In genomic region chrV:10237959-10238444, ce11 we compare ENCODE assay signal across 4 worm cellular contexts.
A peak's percentile ranks its signal among the peaks of the same experiment; 100 is the strongest.
TF ChIP-seq lines count a peak whose summit lies in the region.

No protein-coding gene starts in this region.

TF ChIP-seq in whole organism, L1 larva, 84 proteins besides CTCF, POLR2A, EP300 and RAD21:
- TF ChIP-seq nhr-47 (tag; optimal IDR thresholded peaks at IDR 0.05; lab: Kevin White, UChicago) (no peak), fkh-8 (tag; optimal IDR thresholded peaks at IDR 0.05; lab: Kevin White, UChicago) (no peak), unc-130 (tag; optimal IDR thresholded peaks at IDR 0.05; lab: Kevin White, UChicago) (no peak), nhr-85 (tag; lab: Kevin White, UChicago) (peak; percentile 53), F16B12.6 (tag; optimal IDR thresholded peaks at IDR 0.05; lab: Kevin White, UChicago) (no peak), efl-1 (optimal IDR thresholded peaks at IDR 0.05; lab: Kevin White, UChicago) (no peak), efl-1 (GFP tag; optimal IDR thresholded peaks at IDR 0.05 in 1 of 2; lab: Kevin White, UChicago) (peak in 1 of 2 experiments; percentile 11), lin-15B (tag; optimal IDR thresholded peaks at IDR 0.05; lab: Kevin White, UChicago) (no peak), lin-39 (tag; optimal IDR thresholded peaks at IDR 0.05; lab: Kevin White, UChicago) (no peak), rnt-1 (tag; optimal IDR thresholded peaks at IDR 0.05; lab: Kevin White, UChicago) (no peak), pqm-1 (tag; optimal IDR thresholded peaks at IDR 0.05; lab: Kevin White, UChicago) (no peak)
TF ChIP-seq in whole organism, L1 larva: peak in this region for 2.

TF ChIP-seq in whole organism, L3 larva, 47 proteins besides CTCF, POLR2A, EP300 and RAD21:
- no peak for TF ChIP-seq nhr-23 (tag; optimal IDR thresholded peaks at IDR 0.05; lab: Kevin White, UChicago)
- no peak for TF ChIP-seq fkh-2 (tag; optimal IDR thresholded peaks at IDR 0.05; lab: Kevin White, UChicago)
- TF ChIP-seq elt-1 (tag; optimal IDR thresholded peaks at IDR 0.05; lab: Kevin White, UChicago) = no peak
- no peak for TF ChIP-seq eor-1 (tag; optimal IDR thresholded peaks at IDR 0.05; lab: Kevin White, UChicago)
- TF ChIP-seq ama-1 (optimal IDR thresholded peaks at IDR 0.05; lab: Kevin White, UChicago) = peak; percentile 6
- no peak for TF ChIP-seq nhr-237 (tag; optimal IDR thresholded peaks at IDR 0.05; lab: Kevin White, UChicago)
- TF ChIP-seq sea-2 (GFP tag; optimal IDR thresholded peaks at IDR 0.05; lab: Kevin White, UChicago) = no peak

TF ChIP-seq in whole organism, L4 larva, 104 proteins besides CTCF, POLR2A, EP300 and RAD21 (continues in another document):
- TF ChIP-seq F10B5.3 (tag; optimal IDR thresholded peaks at IDR 0.05; lab: Kevin White, UChicago) (no peak), ama-1 (optimal IDR thresholded peaks at IDR 0.05; lab: Kevin White, UChicago) (peak; percentile 87), madf-9 (GFP tag; conservative IDR thresholded peaks at IDR 0.05; lab: Robert Waterston, UW) (no peak), fkh-10 (GFP tag; optimal IDR thresholded peaks at IDR 0.05; lab: Kevin White, UChicago) (no peak), dmd-6 (GFP tag; IDR thresholded peaks at IDR 0.05; lab: Robert Waterston, UW) (no peak), php-3 (GFP tag; IDR thresholded peaks at IDR 0.05; lab: Robert Waterston, UW) (no peak), set-16 (GFP tag; IDR thresholded peaks at IDR 0.05; lab: Robert Waterston, UW) (no peak), daf-19 (GFP tag; conservative IDR thresholded peaks at IDR 0.05; lab: Robert Waterston, UW) (peak; percentile 32; the same call in 1 of the 2 replicates), zip-2 (tag; optimal IDR thresholded peaks at IDR 0.05; lab: Kevin White, UChicago) (no peak), hlh-11 (tag; optimal IDR thresholded peaks at IDR 0.05; lab: Kevin White, UChicago) (no peak), nhr-6 (tag; optimal IDR thresholded peaks at IDR 0.05; lab: Kevin White, UChicago) (no peak), ceh-20 (GFP tag; IDR thresholded peaks at IDR 0.05; lab: Robert Waterston, UW) (no peak), gei-8 (GFP tag; optimal IDR thresholded peaks at IDR 0.05; lab: Kevin White, UChicago) (no peak), mxl-2 (GFP tag; conservative IDR thresholded peaks at IDR 0.05; lab: Robert Waterston, UW) (no peak), daf-12 (tag; optimal IDR thresholded peaks at IDR 0.05; lab: Kevin White, UChicago) (no peak), nhr-111 (GFP tag; optimal IDR thresholded peaks at IDR 0.05; lab: Kevin White, UChicago) (no peak), T20F7.1 (GFP tag; optimal IDR thresholded peaks at IDR 0.05; lab: Kevin White, UChicago) (no peak), lsy-2 (tag; optimal IDR thresholded peaks at IDR 0.05; lab: Kevin White, UChicago) (no peak), F49E8.2 (tag; optimal IDR thresholded peaks at IDR 0.05; lab: Kevin White, UChicago; ENCODE audit: borderline replicate concordance) (peak; percentile 48), lin-29 (GFP tag; IDR thresholded peaks at IDR 0.05; lab: Robert Waterston, UW) (no peak), nhr-48 (tag; optimal IDR thresholded peaks at IDR 0.05; lab: Kevin White, UChicago) (no peak), ctbp-1 (GFP tag; IDR thresholded peaks at IDR 0.05; lab: Robert Waterston, UW) (0 out of 2 replicates have a peak, but pooled peaks have one; percentile 49), zip-11 (GFP tag; IDR thresholded peaks at IDR 0.05; lab: Robert Waterston, UW) (no peak), tra-1 (GFP tag; IDR thresholded peaks at IDR 0.05; lab: Robert Waterston, UW) (no peak), dmd-8 (GFP tag; IDR thresholded peaks at IDR 0.05; lab: Robert Waterston, UW) (no peak; the same call in 1 of the 2 replicates), rbr-2 (tag; optimal IDR thresholded peaks at IDR 0.05; lab: Kevin White, UChicago) (no peak), fos-1 (tag; optimal IDR thresholded peaks at IDR 0.05; lab: Kevin White, UChicago) (no peak), F37D6.2 (tag; optimal IDR thresholded peaks at IDR 0.05; lab: Kevin White, UChicago) (no peak), hlh-30 (tag; optimal IDR thresholded peaks at IDR 0.05; lab: Kevin White, UChicago; ENCODE audit: insufficient read depth) (no peak), madf-5 (GFP tag; IDR thresholded peaks at IDR 0.05; lab: Robert Waterston, UW) (no peak), nhr-28 (tag; optimal IDR thresholded peaks at IDR 0.05; lab: Kevin White, UChicago) (no peak), saeg-2 (GFP tag; IDR thresholded peaks at IDR 0.05; lab: Robert Waterston, UW) (no peak), sdz-12 (GFP tag; optimal IDR thresholded peaks at IDR 0.05; lab: Kevin White, UChicago) (peak; percentile 55), ceh-28 (tag; optimal IDR thresholded peaks at IDR 0.05; lab: Kevin White, UChicago) (no peak), ztf-11 (tag; optimal IDR thresholded peaks at IDR 0.05; lab: Kevin White, UChicago) (no peak), lin-13 (GFP tag; optimal IDR thresholded peaks at IDR 0.05; lab: Kevin White, UChicago) (no peak), snpc-4 (tag; optimal IDR thresholded peaks at IDR 0.05; lab: Kevin White, UChicago) (no peak), pqm-1 (tag; optimal IDR thresholded peaks at IDR 0.05; lab: Kevin White, UChicago) (no peak), ZK337.2 (GFP tag; IDR thresholded peaks at IDR 0.05; lab: Robert Waterston, UW) (no peak), cey-2 (tag; optimal IDR thresholded peaks at IDR 0.05; lab: Kevin White, UChicago; ENCODE audit: borderline replicate concordance, insufficient read depth) (no peak)

TF ChIP-seq in whole organism, young adult, 124 proteins besides CTCF, POLR2A, EP300 and RAD21 (continues in another document):
- no peak for TF ChIP-seq mxl-1 (tag; optimal IDR thresholded peaks at IDR 0.05; lab: Kevin White, UChicago)
- peak; percentile 45 for TF ChIP-seq tbp1 (GFP tag; optimal IDR thresholded peaks at IDR 0.05; lab: Kevin White, UChicago)
- TF ChIP-seq him-1 (tag; optimal IDR thresholded peaks at IDR 0.05; lab: Kevin White, UChicago) = no peak
- no peak for TF ChIP-seq madf-8 (GFP tag; conservative IDR thresholded peaks at IDR 0.05; lab: Robert Waterston, UW)
- TF ChIP-seq ets-4 (GFP tag; optimal IDR thresholded peaks at IDR 0.05; lab: Kevin White, UChicago) = no peak
- TF ChIP-seq B0019.2 (GFP tag; conservative IDR thresholded peaks at IDR 0.05; lab: Robert Waterston, UW) = no peak
- TF ChIP-seq C06A6.2 (GFP tag; conservative IDR thresholded peaks at IDR 0.05; lab: Robert Waterston, UW) = no peak
- TF ChIP-seq ztf-18 (tag; optimal IDR thresholded peaks at IDR 0.05; lab: Kevin White, UChicago) = peak; percentile 7
- no peak for TF ChIP-seq ztf-6 (GFP tag; IDR thresholded peaks at IDR 0.05; lab: Robert Waterston, UW)
- 0 out of 2 replicates have a peak, but pooled peaks have one; percentile 51 for TF ChIP-seq bed-1 (GFP tag; IDR thresholded peaks at IDR 0.05; lab: Robert Waterston, UW)
- TF ChIP-seq lsl-1 (GFP tag; optimal IDR thresholded peaks at IDR 0.05; lab: Kevin White, UChicago) = no peak
- TF ChIP-seq hsf-1 (GFP tag; IDR thresholded peaks at IDR 0.05; lab: Robert Waterston, UW) = 0 out of 2 replicates have a peak, but pooled peaks have one; percentile 63
- TF ChIP-seq F23B12.7 (tag; optimal IDR thresholded peaks at IDR 0.05; lab: Kevin White, UChicago; ENCODE audit: insufficient read depth) = no peak
- TF ChIP-seq tbx-9 (tag; optimal IDR thresholded peaks at IDR 0.05; lab: Kevin White, UChicago; ENCODE audit: borderline replicate concordance) = no peak
- TF ChIP-seq rpc-1 (optimal IDR thresholded peaks at IDR 0.05; lab: Kevin White, UChicago) = no peak
- TF ChIP-seq rpc-1 (tag; optimal IDR thresholded peaks at IDR 0.05; lab: Kevin White, UChicago) = no peak
- TF ChIP-seq ama-1 (optimal IDR thresholded peaks at IDR 0.05; lab: Kevin White, UChicago) = no peak
- TF ChIP-seq ama-1 (GFP tag; optimal IDR thresholded peaks at IDR 0.05; lab: Kevin White, UChicago) = no peak
- no peak for TF ChIP-seq let-607 (tag; optimal IDR thresholded peaks at IDR 0.05; lab: Kevin White, UChicago)
- TF ChIP-seq rcor-1 (GFP tag; IDR thresholded peaks at IDR 0.05; lab: Robert Waterston, UW) = peak; percentile 27; the same call in 1 of the 2 replicates
- TF ChIP-seq repo-1 (tag; optimal IDR thresholded peaks at IDR 0.05; lab: Kevin White, UChicago) = no peak
- TF ChIP-seq K11D2.4 (GFP tag; IDR thresholded peaks at IDR 0.05; lab: Robert Waterston, UW) = no peak
- TF ChIP-seq unc-62 (GFP tag; optimal IDR thresholded peaks at IDR 0.05; lab: Kevin White, UChicago) = no peak
- TF ChIP-seq snpc-4 (GFP tag; optimal IDR thresholded peaks at IDR 0.05; lab: Kevin White, UChicago) = no peak
- TF ChIP-seq snpc-4 (tag; optimal IDR thresholded peaks at IDR 0.05; lab: Kevin White, UChicago) = peak in 1 of 4 experiments; percentile 2
- no peak for TF ChIP-seq egrh-3 (GFP tag; IDR thresholded peaks at IDR 0.05; lab: Robert Waterston, UW)
- TF ChIP-seq snpc-1.1 (tag; optimal IDR thresholded peaks at IDR 0.05; lab: Kevin White, UChicago; ENCODE audit: insufficient read depth) = no peak
- no peak for TF ChIP-seq ceh-58 (GFP tag; IDR thresholded peaks at IDR 0.05; lab: Robert Waterston, UW)
- TF ChIP-seq Y79H2A.3 (GFP tag; conservative IDR thresholded peaks at IDR 0.05; lab: Robert Waterston, UW) = peak; percentile 95
- TF ChIP-seq nfyb-1 (GFP tag; IDR thresholded peaks at IDR 0.05; lab: Robert Waterston, UW) = 0 out of 2 replicates have a peak, but pooled peaks have one; percentile 64
- no peak for TF ChIP-seq nfya-1 (tag; optimal IDR thresholded peaks at IDR 0.05; lab: Kevin White, UChicago; ENCODE audit: borderline replicate concordance, insufficient read depth)
- no peak for TF ChIP-seq bed-2 (GFP tag; IDR thresholded peaks at IDR 0.05; lab: Robert Waterston, UW)
- no peak for TF ChIP-seq ztf-26 (tag; optimal IDR thresholded peaks at IDR 0.05; lab: Kevin White, UChicago)
- peak; percentile 30 for TF ChIP-seq mes-4 (tag; optimal IDR thresholded peaks at IDR 0.05; lab: Kevin White, UChicago)
- no peak for TF ChIP-seq sea-2 (GFP tag; IDR thresholded peaks at IDR 0.05; lab: Robert Waterston, UW)
- TF ChIP-seq T26A5.8 (tag; optimal IDR thresholded peaks at IDR 0.05; lab: Kevin White, UChicago) = peak; percentile 60
- TF ChIP-seq ccch-3 (GFP tag; optimal IDR thresholded peaks at IDR 0.05; lab: Kevin White, UChicago) = no peak
- no peak for TF ChIP-seq pha-4 (tag; optimal IDR thresholded peaks at IDR 0.05; lab: Kevin White, UChicago)
- no peak for TF ChIP-seq ztf-3 (GFP tag; optimal IDR thresholded peaks at IDR 0.05; lab: Kevin White, UChicago)
- no peak for TF ChIP-seq ztf-22 (GFP tag; optimal IDR thresholded peaks at IDR 0.05; lab: Kevin White, UChicago)
- no peak for TF ChIP-seq hmg-20 (GFP tag; IDR thresholded peaks at IDR 0.05; lab: Robert Waterston, UW)
- TF ChIP-seq F37B4.10 (GFP tag; IDR thresholded peaks at IDR 0.05; lab: Robert Waterston, UW) = no peak
- TF ChIP-seq B0261.1 (tag; optimal IDR thresholded peaks at IDR 0.05; lab: Kevin White, UChicago) = peak; percentile 9
- peak; percentile 59 for TF ChIP-seq Y56A3A.18 (GFP tag; IDR thresholded peaks at IDR 0.05; lab: Robert Waterston, UW)
